Fruit fly (Drosophila melanogaster) whole organism, embryonic: ENCODE measurements around the gene CG5973.
A peak's percentile ranks its signal among the peaks of the same experiment; 100 is the strongest.

Experiments used
- Abd-B ChIP-seq: fragments of 200-800 bp; sonication (Bioruptor generic); optimal IDR thresholded peaks from 2 replicates; lab custom pipeline; 2018; ENCODE audit warnings: missing biosample characterization, mild to moderate bottlenecking, missing genetic modification characterization, moderate library complexity
- Awh ChIP-seq: fragments of 200-800 bp; sonication (Bioruptor generic); IDR thresholded peaks from 2 replicates; pipeline ENCODE4, ENCODE4 v1.3.6; 2022; ENCODE audit warnings: missing biosample characterization, missing genetic modification characterization
- BEAF-32 ChIP-seq: fragments of 200-800 bp; sonication (Bioruptor generic); optimal IDR thresholded peaks from 3 replicates; lab custom pipeline; 2017; ENCODE audit warnings: missing biosample characterization, missing genetic modification characterization, mild to moderate bottlenecking, moderate library complexity, missing genetic modification reagents
- Bdp1 ChIP-seq: fragments of 200-800 bp; sonication (Bioruptor generic); optimal IDR thresholded peaks from 3 replicates; lab custom pipeline; 2016; ENCODE audit warnings: missing biosample characterization, missing genetic modification characterization
- Bgb ChIP-seq: fragments of 200-800 bp; sonication (Bioruptor generic); IDR thresholded peaks from 2 replicates; pipeline ENCODE4 v1.3.6; 2022; ENCODE audit warnings: missing biosample characterization, missing genetic modification characterization; ENCODE audit not compliant: partially characterized antibody
- C15 ChIP-seq: fragments of 200-800 bp; sonication (Bioruptor generic); IDR thresholded peaks from 3 replicates; pipeline ENCODE4 v1.3.6; 2022; ENCODE audit warnings: missing biosample characterization, missing genetic modification characterization
- CG1024 ChIP-seq: fragments of 200-800 bp; sonication (Bioruptor generic); IDR thresholded peaks from 2 replicates; pipeline ENCODE4 v1.3.6; 2022; ENCODE audit warnings: missing biosample characterization, missing genetic modification characterization
- CG11398 ChIP-seq: fragments of 200-800 bp; sonication (Bioruptor generic); optimal IDR thresholded peaks from 2 replicates; lab custom pipeline; 2016; ENCODE audit warnings: missing biosample characterization, missing genetic modification characterization
- CG11695 ChIP-seq: fragments of 200-800 bp; sonication (Bioruptor generic); IDR thresholded peaks from 3 replicates; pipeline ENCODE4 v1.3.6; 2022; ENCODE audit warnings: missing biosample characterization, missing genetic modification characterization
- CG12299 ChIP-seq: fragments of 200-800 bp; sonication (Bioruptor generic); optimal IDR thresholded peaks from 2 replicates; lab custom pipeline; 2018; ENCODE audit warnings: missing biosample characterization, mild to moderate bottlenecking, missing genetic modification characterization
- CG12391 ChIP-seq: fragments of 200-800 bp; sonication (Bioruptor generic); optimal IDR thresholded peaks from 3 replicates; lab custom pipeline; 2018; ENCODE audit warnings: missing biosample characterization, mild to moderate bottlenecking, missing genetic modification characterization, moderate library complexity
- CG13296 ChIP-seq: fragments of 200-800 bp; sonication (Bioruptor generic); optimal IDR thresholded peaks from 3 replicates; lab custom pipeline; 2018; ENCODE audit warnings: missing biosample characterization, mild to moderate bottlenecking, missing genetic modification characterization
- CG1529 ChIP-seq: fragments of 200-800 bp; sonication (Bioruptor generic); optimal IDR thresholded peaks from 3 replicates; lab custom pipeline; 2018; ENCODE audit warnings: missing biosample characterization, missing genetic modification characterization
- CG17359 ChIP-seq: fragments of 200-800 bp; sonication (Bioruptor generic); optimal IDR thresholded peaks from 3 replicates; lab custom pipeline; 2018; ENCODE audit warnings: missing biosample characterization, mild to moderate bottlenecking, missing genetic modification characterization, moderate library complexity
- CG17568 ChIP-seq: fragments of 200-800 bp; sonication (Bioruptor generic); optimal IDR thresholded peaks from 2 replicates; lab custom pipeline; 2018; ENCODE audit warnings: missing biosample characterization, mild to moderate bottlenecking, missing genetic modification characterization, moderate library complexity
- CG2116 ChIP-seq: fragments of 200-800 bp; sonication (Bioruptor generic); optimal IDR thresholded peaks from 3 replicates; lab custom pipeline; 2018; ENCODE audit warnings: missing biosample characterization, mild to moderate bottlenecking, missing genetic modification characterization
- CG30403 ChIP-seq: fragments of 200-800 bp; sonication (Bioruptor generic); optimal IDR thresholded peaks from 3 replicates; lab custom pipeline; 2016; ENCODE audit warnings: missing biosample characterization, missing genetic modification characterization
- CG32532 ChIP-seq: fragments of 200-800 bp; sonication (Bioruptor generic); IDR thresholded peaks from 2 replicates; pipeline ENCODE4 v1.3.6; 2022; ENCODE audit warnings: missing biosample characterization, missing genetic modification characterization
- CG34376 ChIP-seq: fragments of 200-800 bp; sonication (Bioruptor generic); optimal IDR thresholded peaks from 2 replicates; lab custom pipeline; 2018; ENCODE audit warnings: missing biosample characterization, mild to moderate bottlenecking, missing genetic modification characterization
- CG5953 ChIP-seq: fragments of 200-800 bp; sonication (Bioruptor generic); IDR thresholded peaks from 2 replicates; pipeline ENCODE4 v1.3.6; 2022; ENCODE audit warnings: missing biosample characterization, missing genetic modification characterization
- CG7271 ChIP-seq: fragments of 200-800 bp; sonication (Bioruptor generic); optimal IDR thresholded peaks from 2 replicates; lab custom pipeline; 2018; ENCODE audit warnings: missing biosample characterization, mild to moderate bottlenecking, missing genetic modification characterization, moderate library complexity
- CG8924 ChIP-seq: fragments of 200-800 bp; optimal IDR thresholded peaks from 3 replicates; lab custom pipeline; 2019; ENCODE audit warnings: missing biosample characterization, mild to moderate bottlenecking, missing genetic modification characterization, moderate library complexity
- CTCF ChIP-seq: fragments of 200-800 bp; sonication (Bioruptor generic); optimal IDR thresholded peaks from 2 replicates; lab custom pipeline; 2017; ENCODE audit warnings: missing biosample characterization, mild to moderate bottlenecking, missing genetic modification characterization, moderate library complexity
- CoRest ChIP-seq: fragments of 200-800 bp; sonication (Bioruptor generic); optimal IDR thresholded peaks from 3 replicates; lab custom pipeline; 2018; ENCODE audit warnings: missing biosample characterization, mild to moderate bottlenecking, missing genetic modification characterization, moderate library complexity
- Dp ChIP-seq: fragments of 200-800 bp; sonication (Bioruptor generic); optimal IDR thresholded peaks from 2 replicates; lab custom pipeline; 2018; ENCODE audit warnings: missing biosample characterization, mild to moderate bottlenecking, missing genetic modification characterization, moderate library complexity
- ERR ChIP-seq: fragments of 200-800 bp; sonication (Bioruptor generic); optimal IDR thresholded peaks from 2 replicates; lab custom pipeline; 2016; ENCODE audit warnings: missing biosample characterization, missing genetic modification characterization
- Fer3 ChIP-seq: fragments of 200-800 bp; sonication (Bioruptor generic); optimal IDR thresholded peaks from 2 replicates; lab custom pipeline; 2018; ENCODE audit warnings: missing biosample characterization, mild to moderate bottlenecking, missing genetic modification characterization, moderate library complexity
- GATAe ChIP-seq: fragments of 200-800 bp; sonication (Bioruptor generic); conservative IDR thresholded peaks from 2 replicates; pipeline ENCODE4 v1.3.6; 2022; ENCODE audit warnings: missing biosample characterization, missing genetic modification characterization
- Hr3 ChIP-seq: fragments of 200-800 bp; sonication (Bioruptor generic); optimal IDR thresholded peaks from 3 replicates; lab custom pipeline; 2016; ENCODE audit warnings: missing biosample characterization, missing genetic modification characterization
- Nf-YB ChIP-seq: fragments of 200-800 bp; sonication (Bioruptor generic); optimal IDR thresholded peaks from 3 replicates; lab custom pipeline; 2019; ENCODE audit warnings: missing biosample characterization, mild to moderate bottlenecking, missing genetic modification characterization, moderate library complexity
- Sox100B ChIP-seq: fragments of 200-800 bp; sonication (Bioruptor generic); optimal IDR thresholded peaks from 3 replicates; lab custom pipeline; 2018; ENCODE audit warnings: missing biosample characterization, mild to moderate bottlenecking, missing genetic modification characterization
- Xbp1 ChIP-seq: fragments of 200-800 bp; sonication (Bioruptor generic); optimal IDR thresholded peaks from 3 replicates; lab custom pipeline; 2016; ENCODE audit warnings: missing biosample characterization, mild to moderate bottlenecking, missing genetic modification characterization
- abd-A ChIP-seq: fragments of 200-800 bp; sonication (Bioruptor generic); optimal IDR thresholded peaks from 3 replicates; lab custom pipeline; 2019; ENCODE audit warnings: missing biosample characterization, mild to moderate bottlenecking, missing genetic modification characterization, moderate library complexity
- ase ChIP-seq: fragments of 200-800 bp; sonication (Bioruptor generic); IDR thresholded peaks from 3 replicates; pipeline ENCODE4 v1.3.6; 2022; ENCODE audit warnings: missing biosample characterization, missing genetic modification characterization
- dan ChIP-seq: fragments of 200-800 bp; sonication (Bioruptor generic); IDR thresholded peaks from 2 replicates; pipeline ENCODE4 v1.3.6; 2022; ENCODE audit warnings: missing biosample characterization, missing genetic modification characterization
- disco-r ChIP-seq: fragments of 200-800 bp; sonication (Bioruptor generic); optimal IDR thresholded peaks from 2 replicates; lab custom pipeline; 2016; ENCODE audit warnings: missing biosample characterization, missing genetic modification characterization
- dpn ChIP-seq, 2 experiments: fragments of 200-800 bp; sonication (Bioruptor generic); optimal IDR thresholded peaks; 3 replicates each; lab custom pipeline; 2016; ENCODE audit warnings: missing biosample characterization in 2 of 2, missing genetic modification characterization in 2 of 2
- dysf ChIP-seq: fragments of 200-800 bp; sonication (Bioruptor generic); IDR thresholded peaks from 3 replicates; pipeline ENCODE4 v1.3.6; 2022; ENCODE audit warnings: missing biosample characterization, missing genetic modification characterization
- eyg ChIP-seq: fragments of 200-800 bp; sonication (Bioruptor generic); optimal IDR thresholded peaks from 3 replicates; lab custom pipeline; 2016; ENCODE audit warnings: missing biosample characterization, missing genetic modification characterization
- fd3F ChIP-seq: fragments of 200-800 bp; sonication (Bioruptor generic); optimal IDR thresholded peaks from 2 replicates; lab custom pipeline; 2018; ENCODE audit warnings: missing biosample characterization, mild to moderate bottlenecking, missing genetic modification characterization, moderate library complexity
- ham ChIP-seq: fragments of 200-800 bp; sonication (Bioruptor generic); IDR thresholded peaks from 2 replicates; pipeline ENCODE4 v1.3.6; 2022; ENCODE audit warnings: missing biosample characterization, missing genetic modification characterization
- klu ChIP-seq: fragments of 200-800 bp; sonication (Bioruptor generic); IDR thresholded peaks from 2 replicates; pipeline ENCODE4 v1.3.6; 2022; ENCODE audit warnings: missing biosample characterization, missing genetic modification characterization
- kni ChIP-seq: fragments of 200-800 bp; sonication (Bioruptor generic); optimal IDR thresholded peaks from 3 replicates; lab custom pipeline; 2017; ENCODE audit warnings: mild to moderate bottlenecking, missing biosample characterization, missing genetic modification reagents, missing genetic modification characterization
- lola ChIP-seq, 3 experiments: fragments of >200 bp in 2 of 3; fragments of 200-800 bp in 1 of 3; sonication (Bioruptor generic) in 1 of 3; optimal IDR thresholded peaks; 2 replicates each; lab custom pipeline; 2017 to 2019; ENCODE audit warnings: missing biosample characterization in 3 of 3, missing genetic modification characterization in 3 of 3, mild to moderate bottlenecking in 1 of 3, moderate library complexity in 1 of 3
- maf-S ChIP-seq: fragments of 200-800 bp; sonication (Bioruptor generic); optimal IDR thresholded peaks from 2 replicates; lab custom pipeline; 2016; ENCODE audit warnings: missing biosample characterization, missing genetic modification characterization
- pb ChIP-seq: fragments of 200-800 bp; sonication (Bioruptor generic); optimal IDR thresholded peaks from 3 replicates; lab custom pipeline; 2016; ENCODE audit warnings: missing biosample characterization, missing genetic modification characterization
- peb ChIP-seq: fragments of 200-800 bp; sonication (Bioruptor generic); IDR thresholded peaks from 2 replicates; pipeline ENCODE4 v1.3.6; 2022; ENCODE audit warnings: missing biosample characterization, missing genetic modification characterization
- scrt ChIP-seq: fragments of 200-800 bp; sonication (Bioruptor generic); optimal IDR thresholded peaks from 2 replicates; lab custom pipeline; 2018; ENCODE audit warnings: missing biosample characterization, mild to moderate bottlenecking, missing genetic modification characterization, moderate library complexity
- sima ChIP-seq: fragments of 200-800 bp; sonication (Bioruptor generic); optimal IDR thresholded peaks from 2 replicates; lab custom pipeline; 2016; ENCODE audit warnings: missing biosample characterization, missing genetic modification characterization
- stwl ChIP-seq: fragments of 200-800 bp; sonication (Bioruptor generic); optimal IDR thresholded peaks from 3 replicates; lab custom pipeline; 2018; ENCODE audit warnings: missing biosample characterization, mild to moderate bottlenecking, missing genetic modification characterization, moderate library complexity
- tap ChIP-seq: fragments of 200-800 bp; optimal IDR thresholded peaks from 3 replicates; lab custom pipeline; 2019; ENCODE audit warnings: missing biosample characterization, mild to moderate bottlenecking, missing genetic modification characterization, moderate library complexity
- tio ChIP-seq: fragments of 200-800 bp; sonication (Bioruptor generic); optimal IDR thresholded peaks from 2 replicates; lab custom pipeline; 2017; ENCODE audit warnings: missing biosample characterization, missing genetic modification characterization, inconsistent platforms

Gene CG5973

dm6 chr2L:7491902-7492301 lies 54.6 kb downstream of the CG5973 start (continued):
- TF ChIP-seq Awh (GFP tag; lab: Robert Waterston, UW), result peak; percentile 52; the same call in 1 of the 2 replicates
- peak; percentile 46; the same call in 1 of the 2 replicates for TF ChIP-seq CG32532
- peak in 1 of 3 experiments; percentile 16 for TF ChIP-seq lola (GFP tag; optimal IDR thresholded peaks at IDR 0.05; lab: Kevin White, UChicago)
- TF ChIP-seq Xbp1, result peak; percentile 51
- TF ChIP-seq CG2116 (GFP tag; lab: Kevin White, UChicago), result no peak
- TF ChIP-seq stwl (tag; lab: Kevin White, UChicago), result no peak
- peak; percentile 34 for TF ChIP-seq CG17568 (GFP tag; lab: Kevin White, UChicago)
- peak; percentile 72 for TF ChIP-seq dysf
- no peak for TF ChIP-seq kni (GFP tag; lab: Kevin White, UChicago)
- TF ChIP-seq CG34376 (GFP tag; lab: Kevin White, UChicago), result no peak
- TF ChIP-seq CG7271 (tag; lab: Kevin White, UChicago), result peak; percentile 14
- no peak for TF ChIP-seq pb
- peak; percentile 65 for TF ChIP-seq Fer3 (tag; lab: Kevin White, UChicago)
- peak; percentile 63; the same call in 2 of the 3 replicates for TF ChIP-seq CG11695 (GFP tag; lab: Robert Waterston, UW)
- TF ChIP-seq Hr3 (GFP tag; lab: Kevin White, UChicago), result peak; percentile 37
- peak; percentile 41 for TF ChIP-seq CG12299
- TF ChIP-seq CG11398 (GFP tag; lab: Kevin White, UChicago), result no peak
- peak; percentile 60 for TF ChIP-seq CG5953 (GFP tag; lab: Robert Waterston, UW)
- peak; percentile 53 for TF ChIP-seq CG8924
- no peak for TF ChIP-seq disco-r (GFP tag; lab: Kevin White, UChicago)
- TF ChIP-seq C15 (GFP tag; lab: Robert Waterston, UW), result no peak
- TF ChIP-seq CoRest (tag; lab: Kevin White, UChicago), result peak; percentile 49
- no peak for TF ChIP-seq Dp (GFP tag; lab: Kevin White, UChicago)
- no peak for TF ChIP-seq Bgb (GFP tag; lab: Robert Waterston, UW)
- TF ChIP-seq CG17359 (tag; lab: Kevin White, UChicago), result peak; percentile 75
- TF ChIP-seq GATAe (GFP tag; lab: Robert Waterston, UW), result no peak
- TF ChIP-seq CG1024, result no peak
- peak; percentile 35 for TF ChIP-seq CG30403 (GFP tag; lab: Kevin White, UChicago)
- TF ChIP-seq eyg (GFP tag; lab: Kevin White, UChicago), result no peak
- TF ChIP-seq dpn (GFP tag; optimal IDR thresholded peaks at IDR 0.05; lab: Kevin White, UChicago), result peak in 1 of 2 experiments; percentile 6
- no peak for TF ChIP-seq sima
- no peak for TF ChIP-seq BEAF-32 (GFP tag; lab: Kevin White, UChicago)
- no peak for TF ChIP-seq CTCF (GFP tag; lab: Kevin White, UChicago)
- no peak for TF ChIP-seq ERR
- peak; percentile 27 for TF ChIP-seq Abd-B (GFP tag; lab: Kevin White, UChicago)
- peak; percentile 41 for TF ChIP-seq Sox100B
- TF ChIP-seq Bdp1 (GFP tag; lab: Kevin White, UChicago), result no peak
- peak; percentile 67 for TF ChIP-seq tap (tag; lab: Kevin White, UChicago)
- no peak for TF ChIP-seq ham (GFP tag; lab: Robert Waterston, UW)
- TF ChIP-seq CG12391, result peak; percentile 62
- no peak for TF ChIP-seq fd3F (GFP tag; lab: Kevin White, UChicago)
- TF ChIP-seq dan, result no peak
- no peak for TF ChIP-seq maf-S (GFP tag; lab: Kevin White, UChicago)
- TF ChIP-seq CG13296 (GFP tag; lab: Kevin White, UChicago), result peak; percentile 51
- peak; percentile 10 for TF ChIP-seq CG1529
- peak; percentile 32; the same call in 1 of the 2 replicates for TF ChIP-seq klu
- TF ChIP-seq Nf-YB (GFP tag; lab: Kevin White, UChicago), result no peak
- peak; percentile 40 for TF ChIP-seq tio
- no peak for TF ChIP-seq peb (GFP tag; lab: Robert Waterston, UW)
- TF ChIP-seq ase, result no peak
- TF ChIP-seq scrt, result no peak
- no peak for TF ChIP-seq abd-A
